Fruit fly (Drosophila melanogaster) whole organism: ENCODE measurements around the gene gro.

ENCODE experiments used
- CG8478 ChIP-seq: fragments of >200 bp; optimal IDR thresholded peaks from 2 replicates; lab custom pipeline; 2018; ENCODE audit warnings: inconsistent platforms
- EcR ChIP-seq, 2 experiments: fragments of >200 bp; optimal IDR thresholded peaks; 2 replicates each; lab custom pipeline; 2017; ENCODE audit warnings: missing biosample characterization in 2 of 2, missing genetic modification characterization in 2 of 2, missing genetic modification reagents in 2 of 2
- pan ChIP-seq: fragments of >200 bp; optimal IDR thresholded peaks from 2 replicates; lab custom pipeline; 2017
- psq ChIP-seq: fragments of >200 bp; optimal IDR thresholded peaks from 2 replicates; lab custom pipeline; 2017
- usp ChIP-seq: fragments of >200 bp; optimal IDR thresholded peaks from 2 replicates; lab custom pipeline; 2017; ENCODE audit warnings: missing biosample characterization, missing genetic modification characterization, mixed read lengths

- TF ChIP-seq EcR (GFP tag; optimal IDR thresholded peaks at IDR 0.05; lab: Kevin White, UChicago) (no peak), CG8478 (no peak), pan (lab: Kevin White, UChicago) (no peak), psq (lab: Kevin White, UChicago) (no peak), usp (GFP tag; lab: Kevin White, UChicago) (no peak)
Measured at dm6 chr3R:26098502-26099210, 57.1 kb downstream of the gro start, which contains the start of gene dysf.
